Fruit fly (Drosophila melanogaster): ENCODE results near the gene CG9536.

CG9536 gene

DNA sequence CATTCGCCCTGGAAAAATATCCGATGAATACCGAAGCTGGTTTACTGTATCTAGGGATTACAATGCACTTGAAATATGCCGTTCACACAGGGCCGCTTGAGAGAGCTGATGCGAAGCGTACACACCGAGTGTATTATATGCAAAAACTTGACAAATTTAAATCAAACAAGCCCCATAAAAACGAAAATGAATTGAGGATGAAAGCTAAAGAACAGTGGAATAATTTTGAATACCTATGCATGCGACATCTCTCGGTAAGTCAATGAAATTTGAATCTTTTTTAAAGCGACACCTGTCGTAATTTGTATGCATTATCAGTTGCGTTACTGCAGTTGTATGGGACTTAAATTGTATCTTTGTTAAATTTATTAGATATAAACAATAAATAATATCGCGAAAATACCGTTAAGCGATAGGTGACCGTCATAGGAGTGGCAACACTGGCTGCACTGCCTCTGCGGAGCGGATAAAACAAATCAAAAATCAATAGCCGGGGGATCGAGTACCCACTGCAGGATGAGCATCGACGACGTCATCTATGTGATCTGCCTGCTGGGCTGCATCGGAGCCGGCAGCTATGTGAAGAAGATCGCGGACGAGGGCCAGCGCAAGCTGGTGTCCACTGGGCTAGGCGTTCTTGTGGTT is 20.7 kb downstream of the CG9536 start, which contains the start of gene frj (continued):
- TF ChIP-seq CG17912 (GFP tag; optimal IDR thresholded peaks at IDR 0.05): peak; percentile 26
- TF ChIP-seq CG30403 (GFP tag; optimal IDR thresholded peaks at IDR 0.05): peak; percentile 78
- TF ChIP-seq sc (optimal IDR thresholded peaks at IDR 0.05): no peak
- no peak for TF ChIP-seq sc (GFP tag; optimal IDR thresholded peaks at IDR 0.05)
- peak; percentile 92 for TF ChIP-seq Lhr (GFP tag; optimal IDR thresholded peaks at IDR 0.05)
- TF ChIP-seq tna (GFP tag; IDR thresholded peaks at IDR 0.05; ENCODE audit: partially characterized antibody): no peak
- TF ChIP-seq so (GFP tag; IDR thresholded peaks at IDR 0.05): no peak
- no peak for TF ChIP-seq CG15073 (GFP tag; optimal IDR thresholded peaks at IDR 0.05)
- TF ChIP-seq CG14441 (GFP tag; IDR thresholded peaks at IDR 0.05): peak; percentile 70
- TF ChIP-seq Dbx (GFP tag; IDR thresholded peaks at IDR 0.05): peak; percentile 59; the same call in 2 of the 3 replicates
- TF ChIP-seq dmrt99B (tag; optimal IDR thresholded peaks at IDR 0.05): peak; percentile 53
- peak; percentile 57 for TF ChIP-seq ci (GFP tag; IDR thresholded peaks at IDR 0.05)
- TF ChIP-seq pfk (GFP tag; optimal IDR thresholded peaks at IDR 0.05): no peak
- TF ChIP-seq Bdp1 (GFP tag; optimal IDR thresholded peaks at IDR 0.05): peak; percentile 60
- peak; percentile 66 for TF ChIP-seq lab (GFP tag; optimal IDR thresholded peaks at IDR 0.05)
- TF ChIP-seq vfl (GFP tag; optimal IDR thresholded peaks at IDR 0.05): no peak
- no peak for TF ChIP-seq scrt (GFP tag; optimal IDR thresholded peaks at IDR 0.05)
- TF ChIP-seq Aef1 (GFP tag; IDR thresholded peaks at IDR 0.05): peak; percentile 54; the same call in 2 of the 3 replicates
- TF ChIP-seq nau (GFP tag; optimal IDR thresholded peaks at IDR 0.05): no peak
- TF ChIP-seq ind (GFP tag; optimal IDR thresholded peaks at IDR 0.05): peak; percentile 73
- TF ChIP-seq eve (GFP tag; optimal IDR thresholded peaks at IDR 0.05): no peak
- peak; percentile 39; the same call in 1 of the 3 replicates for TF ChIP-seq B-H1 (GFP tag; IDR thresholded peaks at IDR 0.05)
- TF ChIP-seq CG8765 (GFP tag; IDR thresholded peaks at IDR 0.05): peak; percentile 60; the same call in 1 of the 2 replicates
- TF ChIP-seq kah (GFP tag; optimal IDR thresholded peaks at IDR 0.05): no peak
- peak; percentile 45 for TF ChIP-seq CG12155 (GFP tag; optimal IDR thresholded peaks at IDR 0.05)
- TF ChIP-seq al (GFP tag; IDR thresholded peaks at IDR 0.05): peak; percentile 61
- TF ChIP-seq E2f1 (GFP tag; IDR thresholded peaks at IDR 0.05): 0 out of 2 replicates have a peak, but pooled peaks have one; percentile 32
- TF ChIP-seq C15 (GFP tag; IDR thresholded peaks at IDR 0.05): no peak
- no peak for TF ChIP-seq CG6813 (GFP tag; optimal IDR thresholded peaks at IDR 0.05)
- no peak for TF ChIP-seq CG10565 (GFP tag; optimal IDR thresholded peaks at IDR 0.05)
- no peak for TF ChIP-seq fd102C (GFP tag; optimal IDR thresholded peaks at IDR 0.05)
- peak; percentile 42 for TF ChIP-seq D19A (tag; optimal IDR thresholded peaks at IDR 0.05)
- peak; percentile 41 for TF ChIP-seq pb (GFP tag; optimal IDR thresholded peaks at IDR 0.05)
- TF ChIP-seq HLH54F (GFP tag; optimal IDR thresholded peaks at IDR 0.05): peak; percentile 70
- peak; percentile 76 for TF ChIP-seq HmgD (GFP tag; optimal IDR thresholded peaks at IDR 0.05)
- TF ChIP-seq Atf6 (GFP tag; IDR thresholded peaks at IDR 0.05): 0 out of 2 replicates have a peak, but pooled peaks have one; percentile 8
- no peak for TF ChIP-seq Adf1 (GFP tag; IDR thresholded peaks at IDR 0.05)
- no peak for TF ChIP-seq Dip2 (GFP tag; IDR thresholded peaks at IDR 0.05)
- TF ChIP-seq ranshi (GFP tag; IDR thresholded peaks at IDR 0.05): peak; percentile 55; the same call in 1 of the 2 replicates
- peak; percentile 59 for TF ChIP-seq CG3995 (GFP tag; optimal IDR thresholded peaks at IDR 0.05)
- no peak for TF ChIP-seq CG1233 (GFP tag; optimal IDR thresholded peaks at IDR 0.05)
- TF ChIP-seq org-1 (GFP tag; optimal IDR thresholded peaks at IDR 0.05): no peak
- TF ChIP-seq Spps (tag; optimal IDR thresholded peaks at IDR 0.05): no peak
- no peak for TF ChIP-seq Hmx (GFP tag; optimal IDR thresholded peaks at IDR 0.05)
- peak; percentile 98 for TF ChIP-seq Ets65A (GFP tag)
- peak; percentile 64 for TF ChIP-seq HLH3B (GFP tag; IDR thresholded peaks at IDR 0.05)
- TF ChIP-seq Bgb (GFP tag; IDR thresholded peaks at IDR 0.05; ENCODE audit: partially characterized antibody): peak; percentile 59; the same call in 1 of the 2 replicates
- no peak for TF ChIP-seq Fer2 (tag; optimal IDR thresholded peaks at IDR 0.05)
- no peak for TF ChIP-seq cg (GFP tag; optimal IDR thresholded peaks at IDR 0.05)
- TF ChIP-seq CG4730 (GFP tag; IDR thresholded peaks at IDR 0.05): peak; percentile 41; the same call in 1 of the 2 replicates
- TF ChIP-seq Chrac-16 (GFP tag; optimal IDR thresholded peaks at IDR 0.05): peak; percentile 63
